Worm (Caenorhabditis elegans): ENCODE measurements around the gene F19F10.14.

F19F10.14 gene

ce11 chrV:7558693-7559092, 12.2 kb downstream of the F19F10.14 start, which contains the start of gene ets-7:
ets-7 (minus strand) TSS chrV:7558793.
- TF ChIP-seq unc-62 (GFP tag; optimal IDR thresholded peaks at IDR 0.05) = no peak

ce11 chrV:7555875-7556274, 15.0 kb downstream of the F19F10.14 start:
- TF ChIP-seq unc-62 (GFP tag; optimal IDR thresholded peaks at IDR 0.05) = no peak

ce11 chrV:7553873-7554362, 16.9 kb downstream of the F19F10.14 start, which contains the start of gene ttr-10:
ttr-10 (minus strand) TSS chrV:7553923.
- no peak for TF ChIP-seq unc-62 (GFP tag; optimal IDR thresholded peaks at IDR 0.05)

DNA sequence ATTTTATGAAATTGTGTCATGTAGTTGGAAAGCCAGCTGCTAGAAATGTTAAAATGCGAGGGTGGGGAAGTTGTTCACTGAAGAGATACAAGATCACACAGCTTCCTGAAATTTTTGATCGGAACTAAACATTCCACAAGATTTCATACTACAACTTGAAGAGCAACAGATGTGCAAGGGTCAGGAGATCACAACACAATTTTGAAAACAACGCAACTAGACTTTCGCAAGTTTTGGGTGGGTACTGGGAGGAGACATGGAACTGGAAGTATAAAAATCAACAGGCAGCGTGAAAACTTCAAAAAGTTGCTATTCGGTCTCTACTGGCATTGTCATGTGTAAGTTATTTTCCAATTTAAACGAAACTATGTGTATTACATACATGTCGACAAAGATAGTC, 19.0 kb downstream of the F19F10.14 start, which contains the start of gene F19F10.3:
Gene F19F10.3 (plus strand): TSS at position 301 of the 400 bp plus-strand sequence.
- TF ChIP-seq unc-62 (GFP tag; optimal IDR thresholded peaks at IDR 0.05) = no peak

DNA sequence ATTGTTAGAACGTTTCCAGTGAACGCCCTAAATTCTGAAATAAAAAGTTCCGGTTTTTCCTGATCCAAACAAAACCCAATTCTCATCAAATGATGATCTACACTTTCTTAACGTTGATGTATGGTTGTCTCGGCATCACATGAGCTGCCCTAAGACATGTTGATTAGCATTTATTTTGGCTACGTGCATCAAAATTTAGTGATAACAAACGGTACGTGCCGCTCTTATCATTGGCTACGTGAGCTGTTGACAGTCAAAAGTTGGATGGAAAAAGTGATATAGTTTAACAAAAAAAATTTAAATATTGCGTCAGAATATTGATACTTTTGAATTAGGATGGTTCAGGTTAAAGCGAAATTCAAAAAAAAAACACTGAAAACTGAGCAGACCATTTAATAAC, 22.8 kb downstream of the F19F10.14 start:
- TF ChIP-seq unc-62 (GFP tag; optimal IDR thresholded peaks at IDR 0.05) = no peak

- TF ChIP-seq unc-62 (GFP tag; optimal IDR thresholded peaks at IDR 0.05) = no peak
These were observed 23.4 kb downstream of the F19F10.14 start, which contains the start of gene ftn-1 for ce11 chrV:7547479-7547878. ftn-1 (minus strand) TSS chrV:7547579.

DNA sequence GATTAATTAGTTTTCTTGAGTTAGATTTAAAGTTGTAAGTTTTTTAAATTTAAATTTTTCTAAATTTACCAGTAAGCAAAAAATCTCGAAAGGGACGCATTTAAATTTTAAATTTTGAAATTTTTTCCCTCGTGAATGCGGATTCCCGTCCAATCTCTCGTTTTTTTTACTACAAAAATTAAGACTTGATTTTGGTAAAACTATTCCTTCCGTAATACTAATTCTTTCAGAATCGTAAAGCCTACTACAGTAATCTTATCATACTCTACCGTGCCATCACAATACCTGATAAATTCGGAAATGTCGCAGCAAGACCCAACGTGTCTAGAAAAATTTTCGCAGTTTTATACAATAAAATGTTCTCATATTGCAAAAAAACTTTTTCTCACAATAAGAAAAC, 25.7 kb downstream of the F19F10.14 start, which contains the start of the genes C54F6.19 and nhx-3:
Gene C54F6.19 (plus strand): TSS at position 301 of the 400 bp plus-strand sequence.
Gene nhx-3 (minus strand): TSS at position 337 of the 400 bp plus-strand sequence.
- TF ChIP-seq unc-62 (GFP tag; optimal IDR thresholded peaks at IDR 0.05) = no peak

DNA sequence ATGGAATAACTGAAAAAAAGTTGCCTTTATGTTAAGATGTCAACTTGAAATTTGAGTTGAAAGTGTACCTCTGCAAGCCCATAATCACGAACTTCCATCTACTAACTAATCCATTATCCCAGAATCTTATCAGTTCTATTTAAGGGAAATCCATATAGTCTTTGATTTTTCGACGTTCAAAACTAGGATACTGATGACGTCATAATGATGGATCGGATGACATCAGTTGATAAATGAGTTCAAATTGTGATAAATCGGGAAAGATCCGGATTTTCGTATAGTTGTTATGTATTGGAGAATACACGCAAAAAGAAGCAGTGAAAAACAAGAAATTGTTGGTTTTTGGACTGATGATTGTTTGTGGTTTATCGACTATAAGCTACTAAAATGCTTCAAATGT, 27.1 kb downstream of the F19F10.14 start:
- no peak for TF ChIP-seq unc-62 (GFP tag; optimal IDR thresholded peaks at IDR 0.05)

DNA sequence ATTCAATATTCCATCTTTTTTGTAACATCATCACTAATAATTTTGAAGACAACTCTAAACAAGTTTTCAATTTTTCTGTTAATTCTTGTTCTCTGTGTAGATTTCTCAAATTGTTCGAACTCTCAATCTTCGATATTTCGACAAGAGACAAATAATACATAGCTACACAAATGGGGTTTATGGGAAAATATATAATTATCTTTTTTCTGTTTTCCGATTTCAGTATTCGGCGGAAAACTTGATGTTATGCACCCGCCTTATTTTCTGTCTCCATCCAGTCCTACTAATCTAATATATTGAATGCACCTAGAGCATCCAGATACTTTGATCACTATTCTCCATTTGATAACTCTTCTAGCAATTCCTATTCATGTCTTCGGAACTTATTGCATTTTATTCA, 31.8 kb downstream of the F19F10.14 start, which contains the start of gene srh-268:
Gene srh-268 (plus strand): TSS at position 301 of the 400 bp plus-strand sequence.
- no peak for TF ChIP-seq unc-62 (GFP tag; optimal IDR thresholded peaks at IDR 0.05)

ce11 chrV:7538018-7538417, 32.8 kb downstream of the F19F10.14 start, which contains the start of gene C54F6.12:
C54F6.12 (minus strand) TSS chrV:7538118.
- no peak for TF ChIP-seq unc-62 (GFP tag; optimal IDR thresholded peaks at IDR 0.05)

ce11 chrV:7532947-7533346, 37.9 kb downstream of the F19F10.14 start, which contains the start of gene C54F6.3:
C54F6.3 (plus strand) TSS chrV:7533247.
- TF ChIP-seq unc-62 (GFP tag; optimal IDR thresholded peaks at IDR 0.05) = no peak

ce11 chrV:7529840-7530239, 41.0 kb downstream of the F19F10.14 start, which contains the start of gene swt-2:
swt-2 (plus strand) TSS chrV:7530140.
- no peak for TF ChIP-seq unc-62 (GFP tag; optimal IDR thresholded peaks at IDR 0.05)

ce11 chrV:7528816-7529215, 42.0 kb downstream of the F19F10.14 start, which contains the start of gene C54F6.5:
C54F6.5 (plus strand) TSS chrV:7529116.
- no peak for TF ChIP-seq unc-62 (GFP tag; optimal IDR thresholded peaks at IDR 0.05)

ce11 chrV:7527153-7527552, 43.7 kb downstream of the F19F10.14 start, which contains the start of gene C54F6.17:
C54F6.17 (plus strand) TSS chrV:7527453.
- no peak for TF ChIP-seq unc-62 (GFP tag; optimal IDR thresholded peaks at IDR 0.05)

ce11 chrV:7525695-7526094, 45.2 kb downstream of the F19F10.14 start, which contains the start of gene C54F6.18:
C54F6.18 (plus strand) TSS chrV:7525995.
- TF ChIP-seq unc-62 (GFP tag; optimal IDR thresholded peaks at IDR 0.05) = no peak

DNA sequence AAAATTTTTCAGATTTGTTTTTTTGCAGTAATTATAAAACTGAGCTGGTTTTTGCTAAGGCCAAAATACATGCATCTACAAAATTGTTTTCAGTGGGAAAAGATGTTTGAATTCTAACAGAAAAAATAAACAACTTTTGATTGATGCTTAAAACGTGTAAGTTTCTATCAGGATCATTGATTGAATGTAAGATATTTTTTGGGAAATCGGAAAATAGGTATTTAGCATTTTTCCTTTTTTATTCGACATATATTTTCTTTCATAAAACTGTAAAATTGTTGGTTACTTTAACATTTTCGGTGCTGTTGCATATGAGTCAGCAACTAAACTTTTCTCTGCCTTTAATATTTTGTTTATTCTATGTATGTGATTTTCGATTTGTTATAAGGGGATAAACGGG, 46.4 kb downstream of the F19F10.14 start, which contains the start of gene C54F6.20:
Gene C54F6.20 (plus strand): TSS at position 301 of the 400 bp plus-strand sequence.
- TF ChIP-seq unc-62 (GFP tag; optimal IDR thresholded peaks at IDR 0.05) = no peak

ce11 chrV:7523392-7523791, 47.5 kb downstream of the F19F10.14 start, which contains the start of gene C54F6.6:
C54F6.6 (plus strand) TSS chrV:7523692.
- no peak for TF ChIP-seq unc-62 (GFP tag; optimal IDR thresholded peaks at IDR 0.05)
